Worm (Caenorhabditis elegans): ENCODE measurements around the gene nep-21.
"Not testable (repeated sequence)": the region's sequence is repeated elsewhere in the genome, so short reads cannot be mapped to it uniquely, and the experiment has no call there.

nep-21 gene

DNA sequence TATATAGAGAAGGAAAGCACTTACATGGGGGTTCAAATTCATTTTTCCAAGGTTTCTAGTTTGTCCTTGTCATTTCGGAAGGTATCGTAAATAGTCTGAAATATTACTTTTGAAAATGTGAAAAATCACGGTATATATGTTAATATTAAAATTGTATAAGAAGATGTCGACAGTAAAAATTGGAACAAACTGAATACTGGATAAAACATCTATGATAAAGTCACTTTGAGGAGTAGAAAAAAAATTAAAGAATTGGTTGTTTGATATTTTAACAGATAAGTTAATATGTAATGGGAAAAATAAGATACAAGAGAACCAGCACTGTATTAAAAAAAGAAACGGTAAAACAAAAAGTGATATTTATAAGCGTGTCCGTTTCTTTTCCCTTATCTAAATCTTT, at the start of gene nep-21:
nep-21 (minus strand) TSS at position 101 of the 400 bp plus-strand sequence.
- TF ChIP-seq R02D3.7 (tag; optimal IDR thresholded peaks at IDR 0.05), result no peak
- no peak for TF ChIP-seq nhr-11 (tag; optimal IDR thresholded peaks at IDR 0.05)
- TF ChIP-seq aly-2 (tag; optimal IDR thresholded peaks at IDR 0.05), result no peak
- TF ChIP-seq ceh-16 (tag; optimal IDR thresholded peaks at IDR 0.05), result no peak
- no peak for TF ChIP-seq nhr-21 (tag; optimal IDR thresholded peaks at IDR 0.05)
- no peak for TF ChIP-seq peb-1 (tag; optimal IDR thresholded peaks at IDR 0.05)
- TF ChIP-seq F13H6.1 (tag; optimal IDR thresholded peaks at IDR 0.05), result no peak
- TF ChIP-seq lin-11 (tag; optimal IDR thresholded peaks at IDR 0.05), result no peak
- no peak for TF ChIP-seq sem-4 (tag; optimal IDR thresholded peaks at IDR 0.05)
- TF ChIP-seq nhr-237 (tag; optimal IDR thresholded peaks at IDR 0.05), result no peak
- TF ChIP-seq ama-1 (optimal IDR thresholded peaks at IDR 0.05), result no peak
- TF ChIP-seq ztf-11 (tag; optimal IDR thresholded peaks at IDR 0.05), result no peak
- no peak for TF ChIP-seq lin-13 (GFP tag; optimal IDR thresholded peaks at IDR 0.05)
- TF ChIP-seq ceh-82 (tag; optimal IDR thresholded peaks at IDR 0.05), result no peak
- TF ChIP-seq lin-39 (tag; optimal IDR thresholded peaks at IDR 0.05), result no peak
- TF ChIP-seq nhr-10 (tag; optimal IDR thresholded peaks at IDR 0.05), result no peak

DNA sequence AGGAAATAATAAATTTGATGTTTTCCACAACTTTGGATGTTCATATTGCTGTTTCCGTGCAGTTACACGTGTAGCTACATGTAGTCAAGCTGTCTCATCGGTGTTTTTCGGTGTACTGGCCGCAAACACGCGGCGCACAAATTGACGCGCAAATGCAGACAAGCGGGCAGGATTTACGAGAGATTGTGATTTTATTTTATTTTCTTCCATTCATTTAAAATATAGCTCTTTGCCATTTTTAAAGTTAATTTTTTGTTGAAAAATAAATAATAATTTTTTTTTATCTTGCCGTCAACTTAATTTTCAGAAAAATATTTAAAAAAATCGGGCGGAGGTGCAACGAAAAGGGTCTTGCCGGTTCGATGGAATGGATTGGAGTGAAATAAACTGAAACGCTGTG, 48.0 kb upstream of the nep-21 start, which contains the start of gene F40G12.7:
F40G12.7 (plus strand) TSS at position 301 of the 400 bp plus-strand sequence.
- TF ChIP-seq lin-13 (GFP tag; optimal IDR thresholded peaks at IDR 0.05); lsy-2 (tag; optimal IDR thresholded peaks at IDR 0.05); elt-1 (tag; optimal IDR thresholded peaks at IDR 0.05): not testable (repeated sequence)

DNA sequence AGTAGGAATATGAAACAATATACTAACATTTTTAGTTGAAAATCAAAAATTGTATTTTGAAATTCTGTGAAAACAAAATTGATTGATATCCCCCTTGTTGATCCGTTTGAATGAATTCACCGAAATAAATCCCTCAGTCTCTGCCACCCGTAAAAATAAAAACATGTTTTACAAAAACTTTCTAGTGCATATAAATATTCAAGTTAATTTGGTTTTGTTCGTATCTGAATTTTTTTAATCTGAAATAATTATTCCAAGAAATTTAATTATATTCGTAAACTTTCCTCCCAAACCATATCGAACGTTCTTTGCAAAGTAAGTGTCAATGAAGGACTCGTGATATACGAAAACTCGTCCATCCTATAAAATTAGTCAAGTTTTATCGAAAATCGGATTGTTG, 46.7 kb upstream of the nep-21 start, which contains the start of gene F40G12.6:
F40G12.6 (minus strand) TSS at position 101 of the 400 bp plus-strand sequence.
- TF ChIP-seq R02D3.7 (tag; optimal IDR thresholded peaks at IDR 0.05) (no peak), egl-27 (tag; optimal IDR thresholded peaks at IDR 0.05) (no peak), dmd-4 (tag; optimal IDR thresholded peaks at IDR 0.05) (no peak), gmeb-1 (tag; optimal IDR thresholded peaks at IDR 0.05) (no peak), C34F6.9 (tag; optimal IDR thresholded peaks at IDR 0.05) (no peak), alr-1 (tag; optimal IDR thresholded peaks at IDR 0.05) (no peak), unc-62 (GFP tag; optimal IDR thresholded peaks at IDR 0.05) (no peak), mdl-1 (tag; optimal IDR thresholded peaks at IDR 0.05) (no peak), lin-11 (tag; optimal IDR thresholded peaks at IDR 0.05) (no peak), ztf-4 (tag; optimal IDR thresholded peaks at IDR 0.05) (no peak), nhr-23 (tag; optimal IDR thresholded peaks at IDR 0.05) (no peak)

DNA sequence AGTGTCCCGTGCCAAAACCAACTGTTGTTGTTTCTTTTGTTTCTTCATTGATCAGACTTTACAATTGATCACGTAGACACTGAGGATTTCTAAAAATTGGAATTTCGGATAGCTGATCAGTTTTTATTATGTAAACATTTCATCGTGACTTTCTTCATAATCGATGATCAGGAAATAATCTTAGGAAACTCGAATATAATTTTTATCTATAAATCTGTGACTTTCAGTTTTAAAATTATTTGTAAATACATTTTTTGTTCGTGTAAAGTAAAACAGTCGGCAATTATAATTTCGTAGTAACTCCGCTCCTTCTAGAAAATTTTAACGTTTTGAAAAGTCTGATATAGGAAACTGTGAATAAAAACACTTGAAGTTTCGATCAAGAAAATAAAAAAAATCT, 44.5 kb upstream of the nep-21 start, which contains the start of gene F40G12.5:
F40G12.5 (minus strand) TSS at position 101 of the 400 bp plus-strand sequence.
- TF ChIP-seq ZK546.5 (tag; optimal IDR thresholded peaks at IDR 0.05) (no peak), skn-1 (tag; optimal IDR thresholded peaks at IDR 0.05) (no peak), unc-39 (tag; optimal IDR thresholded peaks at IDR 0.05) (no peak), nhr-11 (tag; optimal IDR thresholded peaks at IDR 0.05) (no peak), nhr-23 (tag; optimal IDR thresholded peaks at IDR 0.05) (no peak), elt-3 (tag; optimal IDR thresholded peaks at IDR 0.05) (no peak), nhr-77 (tag; optimal IDR thresholded peaks at IDR 0.05) (no peak), sma-3 (GFP tag; optimal IDR thresholded peaks at IDR 0.05) (no peak), nhr-12 (tag; optimal IDR thresholded peaks at IDR 0.05) (no peak), lin-11 (tag; optimal IDR thresholded peaks at IDR 0.05) (no peak), ama-1 (optimal IDR thresholded peaks at IDR 0.05) (no peak)

ce11 chrV:14268616-14269015, 42.3 kb upstream of the nep-21 start, which contains the start of gene F40G12.4:
TSS of gene F40G12.4 (minus strand) at chrV:14268716.
- TF ChIP-seq nhr-77 (tag; optimal IDR thresholded peaks at IDR 0.05), result no peak
- no peak for TF ChIP-seq fos-1 (tag; optimal IDR thresholded peaks at IDR 0.05)
- no peak for TF ChIP-seq crh-2 (tag; optimal IDR thresholded peaks at IDR 0.05)
- TF ChIP-seq ceh-16 (tag; optimal IDR thresholded peaks at IDR 0.05), result no peak
- TF ChIP-seq ceh-82 (tag; optimal IDR thresholded peaks at IDR 0.05), result no peak
- TF ChIP-seq nhr-237 (tag; optimal IDR thresholded peaks at IDR 0.05), result no peak
- no peak for TF ChIP-seq lin-11 (tag; optimal IDR thresholded peaks at IDR 0.05)
- no peak for TF ChIP-seq ama-1 (optimal IDR thresholded peaks at IDR 0.05)
- no peak for TF ChIP-seq ztf-11 (tag; optimal IDR thresholded peaks at IDR 0.05)
- no peak for TF ChIP-seq sma-9 (GFP tag; optimal IDR thresholded peaks at IDR 0.05)
- no peak for TF ChIP-seq sma-9 (tag; optimal IDR thresholded peaks at IDR 0.05)
- no peak for TF ChIP-seq nhr-21 (tag; optimal IDR thresholded peaks at IDR 0.05)
- no peak for TF ChIP-seq snpc-4 (tag; optimal IDR thresholded peaks at IDR 0.05)
- no peak for TF ChIP-seq nhr-12 (tag; optimal IDR thresholded peaks at IDR 0.05)
- no peak for TF ChIP-seq unc-62 (GFP tag; optimal IDR thresholded peaks at IDR 0.05)
- TF ChIP-seq nhr-23 (tag; optimal IDR thresholded peaks at IDR 0.05), result no peak
- TF ChIP-seq zag-1 (tag; optimal IDR thresholded peaks at IDR 0.05), result no peak
- TF ChIP-seq ZK546.5 (tag; optimal IDR thresholded peaks at IDR 0.05), result no peak
